Worm (Caenorhabditis elegans) whole organism, young adult: ENCODE measurements around the gene idpp-3.

Experiments used
- F23B12.7 ChIP-seq: sonication (generic microtip); optimal IDR thresholded peaks from 2 replicates; lab custom pipeline; 2017; ENCODE audit warnings: missing genetic modification characterization, mild to moderate bottlenecking, missing compliant biosample characterization, antibody characterized with exemption, moderate library complexity; ENCODE audit not compliant: insufficient read depth
- F55B11.4 ChIP-seq: sonication (generic microtip); optimal IDR thresholded peaks from 2 replicates; lab custom pipeline; 2016; ENCODE audit warnings: missing compliant biosample characterization, missing genetic modification characterization, borderline replicate concordance; ENCODE audit not compliant: insufficient read depth
- F57C9.4 ChIP-seq: sonication (generic microtip); optimal IDR thresholded peaks from 2 replicates; lab custom pipeline; 2017; ENCODE audit warnings: mild to moderate bottlenecking, missing genetic modification characterization, missing compliant biosample characterization
- K11D2.4 ChIP-seq: fragments of 200-800 bp; sonication (Bioruptor generic); IDR thresholded peaks from 2 replicates; pipeline ENCODE4 v1.3.6; 2022; ENCODE audit warnings: missing genetic modification reagents, missing genetic modification characterization, missing compliant biosample characterization
- T26A5.8 ChIP-seq: sonication (generic microtip); optimal IDR thresholded peaks from 2 replicates; lab custom pipeline; 2016; ENCODE audit warnings: missing genetic modification characterization, missing compliant biosample characterization
- Y53G8AR.9 ChIP-seq: fragments of 200-800 bp; sonication (Bioruptor generic); conservative IDR thresholded peaks from 2 replicates; pipeline ENCODE4 v1.3.6; 2022; ENCODE audit warnings: missing genetic modification reagents, missing genetic modification characterization, missing compliant biosample characterization
- Y56A3A.18 ChIP-seq: fragments of 200-800 bp; sonication (Bioruptor generic); IDR thresholded peaks from 2 replicates; pipeline ENCODE4 v1.3.6; 2022; ENCODE audit warnings: missing genetic modification reagents, missing genetic modification characterization, missing compliant biosample characterization
- ZK185.1 ChIP-seq: sonication (generic microtip); optimal IDR thresholded peaks from 2 replicates; lab custom pipeline; 2016; ENCODE audit warnings: mild to moderate bottlenecking, missing genetic modification characterization, missing compliant biosample characterization; ENCODE audit not compliant: poor library complexity, severe bottlenecking
- attf-5 ChIP-seq: fragments of 200-800 bp; sonication (Bioruptor generic); optimal IDR thresholded peaks from 2 replicates; lab custom pipeline; 2018; ENCODE audit warnings: mild to moderate bottlenecking, missing genetic modification characterization, missing compliant biosample characterization
- attf-6 ChIP-seq: fragments of 200-800 bp; sonication (Bioruptor generic); IDR thresholded peaks from 2 replicates; pipeline ENCODE4 v1.3.6; 2022; ENCODE audit warnings: missing genetic modification reagents, missing genetic modification characterization, missing compliant biosample characterization
- bed-1 ChIP-seq: fragments of 200-800 bp; sonication (Bioruptor generic); IDR thresholded peaks from 2 replicates; pipeline ENCODE4 v1.3.6; 2022; ENCODE audit warnings: missing genetic modification reagents, missing genetic modification characterization, missing compliant biosample characterization
- ceh-58 ChIP-seq: fragments of 200-800 bp; sonication (Bioruptor generic); IDR thresholded peaks from 2 replicates; pipeline ENCODE4 v1.3.6; 2022; ENCODE audit warnings: missing genetic modification characterization, missing compliant biosample characterization
- ceh-79 ChIP-seq: sonication (generic microtip); optimal IDR thresholded peaks from 2 replicates; lab custom pipeline; 2017; ENCODE audit warnings: mild to moderate bottlenecking, missing genetic modification characterization, missing compliant biosample characterization
- dox-1 ChIP-seq: fragments of 200-800 bp; sonication (Bioruptor generic); IDR thresholded peaks from 2 replicates; pipeline ENCODE4 v1.3.6; 2022; ENCODE audit warnings: missing genetic modification reagents, missing genetic modification characterization, missing compliant biosample characterization
- egl-18 ChIP-seq: fragments of 200-800 bp; sonication (Bioruptor generic); IDR thresholded peaks from 2 replicates; pipeline ENCODE4 v1.3.6; 2022; ENCODE audit warnings: missing genetic modification reagents, missing genetic modification characterization, missing compliant biosample characterization
- hmg-1.2 ChIP-seq: fragments of 200-800 bp; sonication (Bioruptor generic); IDR thresholded peaks from 2 replicates; pipeline ENCODE4 v1.3.6; 2022; ENCODE audit warnings: missing genetic modification reagents, missing genetic modification characterization, missing compliant biosample characterization
- hmg-20 ChIP-seq: fragments of 200-800 bp; sonication (Bioruptor generic); IDR thresholded peaks from 2 replicates; pipeline ENCODE4 v1.3.6; 2022; ENCODE audit warnings: missing genetic modification reagents, missing genetic modification characterization, missing compliant biosample characterization
- hsf-1 ChIP-seq: fragments of 200-800 bp; sonication (Bioruptor generic); IDR thresholded peaks from 2 replicates; pipeline ENCODE4 v1.3.6; 2022; ENCODE audit warnings: missing genetic modification reagents, missing genetic modification characterization, missing compliant biosample characterization
- let-607 ChIP-seq, 2 experiments: fragments of 200-800 bp in 1 of 2; sonication (Bioruptor generic) in 1 of 2; sonication (generic microtip) in 1 of 2; optimal IDR thresholded peaks; 2 replicates each; lab custom pipeline; 2016 to 2018; ENCODE audit warnings: mild to moderate bottlenecking in 2 of 2, missing compliant biosample characterization in 2 of 2, missing genetic modification characterization in 2 of 2, moderate library complexity in 2 of 2, missing genotype in 1 of 2
- lin-35 ChIP-seq, 3 experiments: fragments of 150-350 bp in 2 of 3; sonication (generic microtip) in 1 of 3; optimal IDR thresholded peaks; 2 replicates each; lab custom pipeline; 2014 to 2018; ENCODE audit warnings: missing biosample characterization in 3 of 3, missing genetic modification characterization in 3 of 3, missing genetic modification reagents in 3 of 3
- lir-1 ChIP-seq: fragments of 200-800 bp; sonication (Bioruptor generic); conservative IDR thresholded peaks from 2 replicates; pipeline ENCODE4 v1.3.6; 2022; ENCODE audit warnings: missing genetic modification reagents, missing genetic modification characterization, missing compliant biosample characterization
- madf-10 ChIP-seq: sonication (generic microtip); optimal IDR thresholded peaks from 2 replicates; lab custom pipeline; 2016; ENCODE audit warnings: mild to moderate bottlenecking, missing genetic modification characterization, missing compliant biosample characterization
- madf-8 ChIP-seq: fragments of 200-800 bp; sonication (Bioruptor generic); conservative IDR thresholded peaks from 2 replicates; pipeline ENCODE4 v1.3.6; 2022; ENCODE audit warnings: missing genetic modification reagents, missing genetic modification characterization, missing compliant biosample characterization
- mcd-1 ChIP-seq: fragments of 200-800 bp; sonication (Bioruptor generic); IDR thresholded peaks from 2 replicates; pipeline ENCODE4 v1.3.6; 2022; ENCODE audit warnings: missing genetic modification reagents, missing genetic modification characterization, missing compliant biosample characterization
- nfya-2 ChIP-seq: fragments of 200-800 bp; sonication (Bioruptor generic); IDR thresholded peaks from 2 replicates; pipeline ENCODE4 v1.3.6; 2022; ENCODE audit warnings: missing genetic modification reagents, missing genetic modification characterization, missing compliant biosample characterization
- nhr-120 ChIP-seq: fragments of 200-800 bp; sonication (Bioruptor generic); IDR thresholded peaks from 2 replicates; pipeline ENCODE4 v1.3.6; 2022; ENCODE audit warnings: missing genetic modification characterization, missing compliant biosample characterization
- nhr-80 ChIP-seq: sonication (generic microtip); optimal IDR thresholded peaks from 2 replicates; lab custom pipeline; 2016; ENCODE audit warnings: missing genetic modification characterization, missing compliant biosample characterization
- pbrm-1 ChIP-seq: fragments of 200-800 bp; sonication (Bioruptor generic); IDR thresholded peaks from 2 replicates; pipeline ENCODE4 v1.3.6; 2022; ENCODE audit warnings: missing genetic modification reagents, missing genetic modification characterization, missing compliant biosample characterization
- sea-2 ChIP-seq: fragments of 200-800 bp; sonication (Bioruptor generic); IDR thresholded peaks from 2 replicates; pipeline ENCODE4 v1.3.6; 2022; ENCODE audit warnings: missing genetic modification characterization, missing compliant biosample characterization
- snpc-1.1 ChIP-seq: sonication (generic microtip); optimal IDR thresholded peaks from 2 replicates; lab custom pipeline; 2017; ENCODE audit warnings: missing genetic modification characterization, mild to moderate bottlenecking, missing compliant biosample characterization, antibody characterized with exemption, moderate library complexity, missing genotype, missing genetic modification reagents; ENCODE audit not compliant: insufficient read depth
- snpc-1.3 ChIP-seq: sonication (generic microtip); optimal IDR thresholded peaks from 2 replicates; lab custom pipeline; 2017; ENCODE audit warnings: missing genetic modification characterization, mild to moderate bottlenecking, missing compliant biosample characterization, antibody characterized with exemption, moderate library complexity, missing genotype, missing genetic modification reagents; ENCODE audit not compliant: insufficient read depth
- snpc-4 ChIP-seq, 5 experiments: fragments of 150-350 bp in 1 of 5; sonication (generic microtip) in 4 of 5; optimal IDR thresholded peaks; 2 replicates each; lab custom pipeline; 2014 to 2018; ENCODE audit warnings: missing genetic modification characterization in 5 of 5, missing biosample characterization in 3 of 5, antibody characterized with exemption in 2 of 5, mild to moderate bottlenecking in 2 of 5, missing compliant biosample characterization in 2 of 5, missing genotype in 2 of 5, moderate library complexity in 2 of 5, missing genetic modification reagents in 1 of 5
- somi-1 ChIP-seq: fragments of 200-800 bp; sonication (Bioruptor generic); optimal IDR thresholded peaks from 2 replicates; lab custom pipeline; 2018; ENCODE audit warnings: mild to moderate bottlenecking, missing genetic modification characterization, missing compliant biosample characterization
- tbp1 ChIP-seq: fragments of 200-800 bp; sonication (Bioruptor generic); optimal IDR thresholded peaks from 2 replicates; lab custom pipeline; 2018; ENCODE audit warnings: mild to moderate bottlenecking, missing genetic modification characterization, missing compliant biosample characterization
- tlf-1 ChIP-seq: fragments of 200-800 bp; sonication (Bioruptor generic); optimal IDR thresholded peaks from 2 replicates; lab custom pipeline; 2018; ENCODE audit warnings: mild to moderate bottlenecking, missing genetic modification characterization, missing compliant biosample characterization
- unc-130 ChIP-seq: sonication (generic microtip); optimal IDR thresholded peaks from 2 replicates; lab custom pipeline; 2016; ENCODE audit warnings: missing genetic modification reagents, missing genetic modification characterization, missing compliant biosample characterization
- zfh-2 ChIP-seq: fragments of 200-800 bp; sonication (Bioruptor generic); conservative IDR thresholded peaks from 2 replicates; pipeline ENCODE4 v1.3.6; 2022; ENCODE audit warnings: missing genetic modification reagents, missing genetic modification characterization, missing compliant biosample characterization
- ztf-18 ChIP-seq: sonication (generic microtip); optimal IDR thresholded peaks from 2 replicates; lab custom pipeline; 2016; ENCODE audit warnings: missing genotype, mild to moderate bottlenecking, missing genetic modification characterization, missing compliant biosample characterization
- ztf-26 ChIP-seq: sonication (generic microtip); optimal IDR thresholded peaks from 2 replicates; lab custom pipeline; 2017; ENCODE audit warnings: missing genetic modification characterization, missing compliant biosample characterization

The idpp-3 gene

DNA sequence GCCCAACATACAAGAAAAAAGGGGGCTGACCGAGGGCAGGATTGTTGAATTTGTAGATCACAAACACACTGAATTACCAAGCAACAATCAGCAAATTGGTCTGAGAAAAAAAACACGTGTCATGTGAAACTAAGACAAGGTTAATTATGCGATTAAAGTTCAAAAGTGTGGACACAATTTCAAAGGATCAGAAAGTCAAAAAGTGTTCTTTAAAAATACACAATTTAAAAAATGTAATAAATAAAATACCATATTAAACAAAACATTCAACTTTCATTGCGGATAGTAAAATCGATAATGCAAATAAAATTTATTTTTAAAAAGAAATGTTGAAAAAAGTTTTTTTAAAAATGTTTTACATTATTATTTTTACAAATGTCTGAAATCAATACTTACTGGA lies 37.7 kb upstream of the idpp-3 start, which contains the start of gene cutl-3:
TSS of gene cutl-3 (minus strand) at position 101 of the 400 bp plus-strand sequence.
- TF ChIP-seq nhr-80 (tag; lab: Kevin White, UChicago) (no peak), snpc-1.3 (tag; lab: Kevin White, UChicago) (no peak), madf-8 (no peak), unc-130 (GFP tag; lab: Kevin White, UChicago) (no peak)

- no peak for TF ChIP-seq nhr-120 (GFP tag; lab: Robert Waterston, UW)
- no peak for TF ChIP-seq tlf-1 (GFP tag; lab: Kevin White, UChicago)
- TF ChIP-seq F57C9.4 (tag; lab: Kevin White, UChicago), result no peak
- TF ChIP-seq attf-6 (GFP tag; lab: Robert Waterston, UW), result no peak
- TF ChIP-seq Y56A3A.18 (GFP tag; lab: Robert Waterston, UW), result no peak
- no peak for TF ChIP-seq egl-18 (GFP tag; lab: Robert Waterston, UW)
- no peak for TF ChIP-seq mcd-1
- no peak for TF ChIP-seq attf-5 (GFP tag; lab: Kevin White, UChicago)
- no peak for TF ChIP-seq Y53G8AR.9 (GFP tag; lab: Robert Waterston, UW)
- no peak for TF ChIP-seq tbp1
- TF ChIP-seq, all 124 proteins: peak for 0
Measured at ce11 chrX:14993744-14994143, 32.4 kb upstream of the idpp-3 start.

DNA sequence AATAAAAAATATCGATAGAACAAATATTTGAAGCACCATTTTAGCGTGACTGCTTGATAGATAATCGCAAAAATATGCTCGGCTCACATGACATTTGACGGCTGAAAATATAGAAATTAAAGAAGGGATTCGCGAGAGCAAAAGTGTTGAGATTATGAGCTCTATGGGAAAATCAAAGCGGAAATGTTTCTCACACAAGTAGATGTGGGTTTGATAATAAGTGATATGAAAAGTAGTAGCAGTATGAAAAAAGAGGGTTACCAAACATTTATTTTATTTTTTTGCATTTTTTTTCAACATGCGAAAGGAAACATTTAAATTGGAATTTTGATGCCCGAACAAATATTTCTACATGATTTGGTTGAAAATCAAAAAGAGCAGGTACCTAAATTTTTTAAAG lies 29.9 kb upstream of the idpp-3 start, which contains the start of gene iglr-1:
TSS of gene iglr-1 (minus strand) at position 101 of the 400 bp plus-strand sequence.
- TF ChIP-seq bed-1 (GFP tag; lab: Robert Waterston, UW), result no peak
- no peak for TF ChIP-seq ceh-79
- TF ChIP-seq nfya-2 (GFP tag; lab: Robert Waterston, UW), result no peak
- no peak for TF ChIP-seq ztf-26 (tag; lab: Kevin White, UChicago)
- no peak for TF ChIP-seq T26A5.8 (tag; lab: Kevin White, UChicago)
- no peak for TF ChIP-seq F55B11.4 (tag; lab: Kevin White, UChicago)
- no peak for TF ChIP-seq snpc-1.1 (tag; lab: Kevin White, UChicago)
- TF ChIP-seq hmg-20 (GFP tag; lab: Robert Waterston, UW), result no peak
- no peak for TF ChIP-seq sea-2 (GFP tag; lab: Robert Waterston, UW)
- no peak for TF ChIP-seq ztf-18 (tag; lab: Kevin White, UChicago)
- no peak for TF ChIP-seq hsf-1 (GFP tag; lab: Robert Waterston, UW)

DNA sequence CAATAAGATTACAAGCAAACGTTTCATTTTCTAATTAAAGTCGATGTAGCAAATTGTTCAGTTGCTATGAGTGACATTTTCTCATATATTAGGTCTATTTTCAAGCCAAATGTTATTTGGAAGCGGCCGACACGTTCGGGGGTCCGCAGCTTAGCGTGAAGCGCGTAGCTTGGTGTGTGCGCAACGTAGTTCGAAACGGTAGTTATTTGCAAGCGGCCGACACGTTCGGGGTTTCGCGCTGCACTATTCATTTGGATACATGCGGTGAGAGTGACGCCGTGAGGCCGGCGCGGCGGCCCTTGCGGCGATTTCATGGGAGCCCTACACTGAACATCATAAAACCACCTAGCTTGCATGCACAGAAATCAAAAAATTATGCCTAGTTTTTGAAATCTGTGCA lies 26.8 kb upstream of the idpp-3 start:
- 0 out of 2 replicates have a peak, but pooled peaks have one; percentile 9 for TF ChIP-seq mcd-1
- no peak for TF ChIP-seq lir-1 (GFP tag; lab: Robert Waterston, UW)
- TF ChIP-seq madf-10 (tag; lab: Kevin White, UChicago), result no peak
- TF ChIP-seq snpc-4 (GFP tag; optimal IDR thresholded peaks at IDR 0.05; lab: Kevin White, UChicago), result peak; percentile 63
- TF ChIP-seq snpc-4 (tag; optimal IDR thresholded peaks at IDR 0.05; lab: Kevin White, UChicago), result peak in 2 of 4 experiments; percentile 87 to 90
- TF ChIP-seq zfh-2 (GFP tag; lab: Robert Waterston, UW), result 0 out of 2 replicates have a peak, but pooled peaks have one; percentile 25
- TF ChIP-seq dox-1 (GFP tag; lab: Robert Waterston, UW), result no peak
- TF ChIP-seq, all 124 proteins: peak for 3

ce11 chrX:14983274-14983673 lies 21.9 kb upstream of the idpp-3 start, which contains the start of gene rbg-1:
rbg-1 (plus strand) TSS chrX:14983533.
- no peak for TF ChIP-seq snpc-1.1 (tag; lab: Kevin White, UChicago)
- TF ChIP-seq lin-35 (GFP tag; optimal IDR thresholded peaks at IDR 0.05; lab: Kevin White, UChicago), result peak in 1 of 3 experiments; percentile 12
- TF ChIP-seq F23B12.7, result peak; percentile 34
- peak; percentile 92 for TF ChIP-seq mcd-1
- TF ChIP-seq ZK185.1 (tag; lab: Kevin White, UChicago), result peak; percentile 3
- peak; percentile 6 for TF ChIP-seq somi-1 (GFP tag; lab: Kevin White, UChicago)
- peak; percentile 18; the same call in 1 of the 2 replicates for TF ChIP-seq hmg-1.2 (GFP tag; lab: Robert Waterston, UW)
- peak; percentile 75 for TF ChIP-seq attf-5 (GFP tag; lab: Kevin White, UChicago)
- TF ChIP-seq dox-1 (GFP tag; lab: Robert Waterston, UW), result peak; percentile 68
- TF ChIP-seq snpc-4 (GFP tag; optimal IDR thresholded peaks at IDR 0.05; lab: Kevin White, UChicago), result no peak
- TF ChIP-seq snpc-4 (tag; optimal IDR thresholded peaks at IDR 0.05; lab: Kevin White, UChicago), result peak in 3 of 4 experiments; percentile 17 to 43 (median 24)
- TF ChIP-seq Y53G8AR.9 (GFP tag; lab: Robert Waterston, UW), result no peak
- 0 out of 2 replicates have a peak, but pooled peaks have one; percentile 38 for TF ChIP-seq K11D2.4 (GFP tag; lab: Robert Waterston, UW)
- TF ChIP-seq pbrm-1 (GFP tag; lab: Robert Waterston, UW), result peak; percentile 49; the same call in 1 of the 2 replicates
- TF ChIP-seq ceh-58 (GFP tag; lab: Robert Waterston, UW), result no peak
- TF ChIP-seq let-607 (tag; optimal IDR thresholded peaks at IDR 0.05; lab: Kevin White, UChicago), result peak; percentile 50 to 71
